Fruit fly (Drosophila melanogaster) ovary, adult (tissue): ENCODE results near the gene anchor.
A peak's percentile ranks its signal among the peaks of the same experiment; 100 is the strongest.

Experiments
- CG17801 ChIP-seq: fragments of 200-800 bp; optimal IDR thresholded peaks from 2 replicates; lab custom pipeline; 2019; ENCODE audit warnings: missing biosample characterization, mild to moderate bottlenecking, missing genetic modification characterization, moderate library complexity; ENCODE audit not compliant: partially characterized antibody

The anchor gene

dm6 chr3L:17647543-17647942 is 25.9 kb downstream of the anchor start:
- TF ChIP-seq CG17801 (GFP tag; lab: Kevin White, UChicago): no peak

dm6 chr3L:17651717-17652651 is 30.4 kb downstream of the anchor start:
- no peak for TF ChIP-seq CG17801 (GFP tag; lab: Kevin White, UChicago)

DNA sequence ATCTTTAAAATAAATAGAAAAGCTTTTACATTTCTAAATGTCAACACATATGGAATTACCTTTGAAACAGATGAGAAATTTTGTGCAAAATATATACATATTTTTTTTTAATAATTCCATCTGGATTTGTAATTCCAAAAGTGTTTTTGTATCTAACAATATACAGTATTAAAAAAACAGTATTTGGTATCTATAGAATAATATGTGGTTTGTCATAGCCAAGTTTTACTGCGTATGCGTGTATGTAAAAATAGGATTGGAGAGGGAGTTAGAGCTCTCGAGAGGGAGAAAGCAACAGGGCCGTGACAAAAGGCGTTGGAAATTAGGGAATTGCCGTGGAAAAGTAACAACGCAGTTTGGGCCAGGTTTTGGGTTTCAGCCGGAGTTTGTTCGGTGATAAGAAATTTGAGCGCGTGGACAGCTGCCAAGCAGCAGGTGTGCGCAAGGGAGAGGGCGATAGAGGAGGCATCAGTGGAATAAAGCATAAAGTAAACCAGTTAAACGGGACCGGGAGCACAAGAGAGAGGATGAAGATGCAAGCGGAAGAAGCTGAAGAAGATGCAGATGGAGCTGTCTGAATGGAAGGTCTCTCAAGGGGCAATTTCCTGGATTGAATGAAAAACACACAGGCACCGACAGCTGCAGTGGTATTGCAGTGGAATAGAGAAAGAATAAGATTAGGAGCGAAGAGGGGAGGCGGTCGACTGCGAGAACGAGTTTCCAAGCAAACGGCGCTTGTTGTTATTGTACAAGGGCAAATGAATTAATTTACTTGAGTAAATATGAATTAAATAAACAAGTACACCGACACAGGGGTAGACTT is 31.5 kb downstream of the anchor start:
- TF ChIP-seq CG17801 (GFP tag; lab: Kevin White, UChicago): no peak

DNA sequence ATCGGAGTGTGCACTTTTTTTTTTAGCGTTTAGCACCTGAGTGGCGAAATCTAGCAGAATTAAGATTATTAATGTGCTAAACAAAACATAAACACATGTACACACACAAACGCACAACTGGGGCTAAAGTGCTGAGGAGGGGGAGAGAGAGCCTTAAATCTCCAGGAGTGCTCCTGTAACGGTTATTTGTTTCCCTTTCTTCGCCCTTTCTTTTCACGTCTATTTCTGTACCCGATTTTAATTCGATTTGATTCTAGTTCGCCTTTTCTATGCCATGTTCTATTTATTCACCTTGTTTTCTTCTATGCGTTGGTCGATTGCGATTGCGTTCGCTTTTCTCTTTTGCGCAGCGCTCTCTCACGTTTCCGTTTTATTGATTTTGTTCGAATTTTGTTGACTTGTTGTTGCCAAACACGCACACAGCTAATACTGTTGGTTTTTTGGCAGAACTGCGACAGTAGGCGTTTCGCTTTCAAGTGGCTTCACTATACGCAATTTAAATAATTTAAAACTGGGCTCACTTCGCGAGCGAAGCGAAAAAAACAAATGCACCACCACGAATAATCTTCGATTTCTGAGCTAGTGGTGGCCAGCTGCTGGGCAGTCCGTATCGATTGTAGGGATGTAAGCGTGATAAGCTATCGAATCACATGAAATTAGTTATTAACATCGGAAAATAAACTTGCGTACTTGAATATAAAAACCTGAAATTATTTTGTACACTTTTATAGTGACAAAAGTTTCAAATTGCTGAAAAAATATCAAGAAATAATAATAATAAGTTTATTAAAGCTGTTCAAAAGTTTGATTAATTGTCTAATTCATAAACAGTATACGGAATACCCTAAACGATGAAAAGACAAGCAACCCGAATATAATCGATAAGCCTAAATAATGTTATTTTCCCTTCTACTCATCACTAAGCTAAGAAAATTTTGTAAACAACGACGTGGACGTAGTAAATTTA is 32.4 kb downstream of the anchor start, which contains the start of the genes Krn, Ndfip and CG7484:
Gene Krn, minus strand, starts transcription at position 580 of the 967 bp plus-strand sequence.
Gene Ndfip, minus strand, starts transcription at position 580 of the 967 bp plus-strand sequence.
Gene CG7484, plus strand, starts transcription at position 917 of the 967 bp plus-strand sequence.
- peak; percentile 93 for TF ChIP-seq CG17801 (GFP tag; lab: Kevin White, UChicago)

- TF ChIP-seq CG17801 (GFP tag; lab: Kevin White, UChicago): no peak
Observed at dm6 chr3L:17654668-17655050, 33.0 kb downstream of the anchor start.

dm6 chr3L:17655837-17656308 is 34.2 kb downstream of the anchor start:
- TF ChIP-seq CG17801 (GFP tag; lab: Kevin White, UChicago): no peak

DNA sequence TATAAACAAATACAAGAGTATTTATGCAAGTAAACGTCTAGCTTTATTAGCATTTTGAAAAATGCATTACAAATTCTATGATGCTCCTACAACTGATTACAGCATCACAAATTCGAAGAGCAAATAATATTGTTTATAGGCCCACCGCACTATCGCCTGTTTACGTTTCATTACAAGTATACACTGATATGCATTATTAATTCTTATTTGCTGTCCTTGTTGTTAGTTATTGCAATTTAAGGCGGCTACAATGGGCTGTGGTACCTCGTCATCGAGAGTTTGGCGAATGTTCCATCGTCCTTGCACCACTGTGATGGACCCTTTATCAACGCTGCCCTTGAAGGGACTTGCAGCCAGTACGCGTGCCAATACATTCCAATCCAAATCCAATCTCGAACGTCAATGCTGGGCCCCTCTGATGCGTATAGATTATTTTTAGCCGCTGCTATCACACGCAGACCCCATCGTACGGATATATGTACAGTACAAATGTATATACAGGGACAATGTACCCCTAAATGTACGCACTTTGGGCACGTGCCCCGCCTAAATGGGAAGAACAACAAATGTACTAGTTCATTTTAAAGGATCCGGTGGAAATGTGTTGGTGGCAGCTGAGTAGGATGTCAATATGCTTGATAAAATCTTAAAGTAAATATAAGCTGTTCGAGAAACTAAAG is 35.2 kb downstream of the anchor start:
- no peak for TF ChIP-seq CG17801 (GFP tag; lab: Kevin White, UChicago)

dm6 chr3L:17657728-17658379 is 36.2 kb downstream of the anchor start:
- TF ChIP-seq CG17801 (GFP tag; lab: Kevin White, UChicago): peak; percentile 17

DNA sequence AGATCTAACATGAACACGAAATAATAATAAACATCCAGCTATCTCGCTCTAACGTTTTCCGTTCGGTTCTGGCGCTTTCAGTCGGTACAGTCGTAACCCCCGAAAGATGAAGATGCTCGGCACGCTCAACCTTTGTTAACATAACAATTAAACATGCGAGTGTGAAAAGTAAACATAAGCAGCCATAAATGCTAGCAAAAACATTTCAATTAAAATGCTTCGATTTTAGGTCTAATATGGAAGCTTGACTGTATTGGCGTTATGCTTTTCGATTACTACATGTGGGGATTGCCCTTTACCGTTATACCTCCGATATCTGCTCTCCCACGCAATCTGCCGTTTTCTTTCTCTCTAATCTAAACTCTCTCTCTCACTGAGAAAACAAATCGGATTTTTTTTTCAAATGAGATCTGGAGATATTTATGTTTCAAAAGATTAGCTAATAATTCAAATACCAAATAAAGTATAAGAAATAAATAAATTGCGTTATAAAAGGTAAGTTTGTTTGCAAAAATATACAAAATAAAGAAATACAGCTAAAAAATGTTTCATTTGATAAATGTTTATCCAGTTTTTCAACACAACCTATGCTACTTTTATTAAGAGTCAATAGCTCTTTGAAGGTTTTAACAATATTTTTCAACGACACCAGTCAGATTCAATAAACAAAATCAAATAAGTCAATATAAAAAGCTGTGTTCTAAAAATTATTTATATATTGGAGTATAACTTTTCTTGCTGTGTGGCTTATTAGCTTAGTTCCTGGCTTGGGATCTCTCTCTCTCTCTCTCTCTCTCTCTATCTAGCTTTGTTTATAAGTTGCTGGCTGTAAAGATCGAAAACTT is 37.0 kb downstream of the anchor start:
- peak; percentile 87 for TF ChIP-seq CG17801 (GFP tag; lab: Kevin White, UChicago)

DNA sequence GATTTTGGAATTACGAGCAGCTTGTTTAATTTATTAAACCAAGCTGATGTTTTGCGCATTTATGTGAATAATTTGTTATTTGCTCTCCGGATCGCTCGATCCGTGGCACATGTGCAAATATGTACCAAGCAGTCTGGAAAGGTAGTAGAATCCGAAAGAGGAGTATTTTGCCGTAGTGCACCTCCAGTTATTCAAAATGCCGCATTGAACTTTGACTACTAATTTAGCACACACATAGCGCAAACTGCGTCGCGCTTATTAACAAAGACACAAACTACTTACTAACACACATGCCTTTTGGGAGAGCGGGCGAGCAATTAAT is 37.6 kb downstream of the anchor start:
- no peak for TF ChIP-seq CG17801 (GFP tag; lab: Kevin White, UChicago)

DNA sequence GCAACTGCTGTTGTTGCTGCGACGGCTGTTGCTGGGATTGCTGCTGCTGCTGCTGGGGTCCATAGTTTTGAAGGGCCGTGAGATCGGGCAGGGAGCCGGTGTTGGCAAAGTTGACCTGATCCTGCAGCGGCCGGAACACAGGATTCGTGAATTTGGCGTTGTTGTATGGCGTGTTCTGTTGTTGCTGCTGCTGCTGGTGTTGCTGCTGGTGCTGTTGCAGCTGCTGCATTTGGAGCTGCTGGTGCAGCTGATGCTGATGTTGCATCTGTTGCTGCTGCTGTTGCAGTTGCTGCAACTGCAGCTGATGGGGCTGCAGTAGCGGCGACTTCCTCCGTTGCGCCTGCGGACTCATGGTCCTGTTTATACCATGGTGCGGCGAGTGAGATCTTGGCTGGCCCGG is 42.0 kb downstream of the anchor start:
- TF ChIP-seq CG17801 (GFP tag; lab: Kevin White, UChicago): no peak

DNA sequence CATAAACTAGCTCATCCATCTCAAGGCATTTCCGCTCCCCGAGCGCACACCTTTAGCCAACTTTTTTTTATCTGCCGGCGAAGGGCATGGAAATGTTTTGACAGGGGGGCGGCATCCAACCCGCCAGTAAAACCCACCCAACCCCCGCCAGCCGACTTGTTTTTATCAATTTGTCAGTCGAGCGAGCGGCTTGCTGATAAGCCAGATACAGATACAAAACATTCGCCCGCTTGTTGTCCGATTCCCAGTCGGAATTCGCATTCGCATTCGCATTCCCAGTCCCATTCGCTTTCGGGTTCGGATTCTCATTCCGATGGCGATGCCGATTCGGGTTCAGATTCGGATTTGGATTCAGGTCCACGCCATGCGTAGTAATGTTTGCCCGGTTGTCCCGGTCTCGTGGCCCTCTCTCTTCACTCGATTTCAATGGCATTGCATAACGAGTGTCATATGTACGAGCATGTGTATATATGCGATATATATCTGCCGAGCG is 43.5 kb downstream of the anchor start:
- TF ChIP-seq CG17801 (GFP tag; lab: Kevin White, UChicago): no peak
